Fruit fly (Drosophila melanogaster): Measurements from ENCODE around the gene Cyp304a1.

Cyp304a1 gene

dm6 chr3R:12980628-12981219, 17.1 kb downstream of the Cyp304a1 start, which contains the start of gene Paip2 (continued):
- TF ChIP-seq Gug (GFP tag; IDR thresholded peaks at IDR 0.05), result no peak
- TF ChIP-seq trh (GFP tag; optimal IDR thresholded peaks at IDR 0.05), result no peak
- peak in 1 of 2 experiments; percentile 84 for TF ChIP-seq Pdp1 (GFP tag; optimal IDR thresholded peaks at IDR 0.05)
- TF ChIP-seq Myb (GFP tag; optimal IDR thresholded peaks at IDR 0.05), result peak; percentile 63
- TF ChIP-seq wek (GFP tag; optimal IDR thresholded peaks at IDR 0.05), result no peak
- no peak; the same call in 1 of the 2 replicates for TF ChIP-seq MBD-R2 (GFP tag; IDR thresholded peaks at IDR 0.05)
- TF ChIP-seq CG2889 (GFP tag; IDR thresholded peaks at IDR 0.05), result no peak
- peak; percentile 98 for TF ChIP-seq vnd (GFP tag; IDR thresholded peaks at IDR 0.05; ENCODE audit: partially characterized antibody)
- TF ChIP-seq bab2 (GFP tag; optimal IDR thresholded peaks at IDR 0.05), result no peak
- TF ChIP-seq NfI (GFP tag; optimal IDR thresholded peaks at IDR 0.05), result peak; percentile 5
- peak; percentile 24 for TF ChIP-seq CG12769 (tag; optimal IDR thresholded peaks at IDR 0.05)
- no peak for TF ChIP-seq onecut (GFP tag; IDR thresholded peaks at IDR 0.05)
- no peak for TF ChIP-seq Dfd (GFP tag; optimal IDR thresholded peaks at IDR 0.05)
- no peak for TF ChIP-seq CG13775 (GFP tag; optimal IDR thresholded peaks at IDR 0.05)
- TF ChIP-seq abd-A (tag; optimal IDR thresholded peaks at IDR 0.05), result peak; percentile 85
- TF ChIP-seq Neu2 (GFP tag; optimal IDR thresholded peaks at IDR 0.05; ENCODE audit: borderline replicate concordance), result no peak
- TF ChIP-seq CG32767 (GFP tag; IDR thresholded peaks at IDR 0.05), result no peak
- no peak for TF ChIP-seq HLH3B (GFP tag; IDR thresholded peaks at IDR 0.05)
- TF ChIP-seq CG18262 (tag; optimal IDR thresholded peaks at IDR 0.05), result peak; percentile 2
- TF ChIP-seq pnt (GFP tag; optimal IDR thresholded peaks at IDR 0.05), result no peak
- no peak for TF ChIP-seq Ssrp (tag; optimal IDR thresholded peaks at IDR 0.05)
- no peak for TF ChIP-seq CG7928 (GFP tag; optimal IDR thresholded peaks at IDR 0.05)
- peak; percentile 6 for TF ChIP-seq CG2120 (GFP tag; optimal IDR thresholded peaks at IDR 0.05)
- TF ChIP-seq shn (GFP tag; optimal IDR thresholded peaks at IDR 0.05), result no peak
- peak; percentile 4 for TF ChIP-seq CG3995 (GFP tag; optimal IDR thresholded peaks at IDR 0.05)
- TF ChIP-seq ase (GFP tag; IDR thresholded peaks at IDR 0.05), result no peak
- TF ChIP-seq CHES-1-like (GFP tag; optimal IDR thresholded peaks at IDR 0.05), result no peak
- TF ChIP-seq sd (tag; optimal IDR thresholded peaks at IDR 0.05), result peak; percentile 71
- no peak for TF ChIP-seq vfl (GFP tag; optimal IDR thresholded peaks at IDR 0.05)
- TF ChIP-seq CG9876 (GFP tag; optimal IDR thresholded peaks at IDR 0.05), result no peak
- TF ChIP-seq Sry-δ (GFP tag; optimal IDR thresholded peaks at IDR 0.05), result peak; percentile 96
- no peak for TF ChIP-seq yki (optimal IDR thresholded peaks at IDR 0.05)
- TF ChIP-seq CG18011 (GFP tag; optimal IDR thresholded peaks at IDR 0.05), result peak; percentile 88
- TF ChIP-seq tap (tag; optimal IDR thresholded peaks at IDR 0.05), result no peak
- TF ChIP-seq unc-4 (GFP tag; IDR thresholded peaks at IDR 0.05; ENCODE audit: partially characterized antibody), result peak; percentile 98
- TF ChIP-seq Antp (GFP tag; optimal IDR thresholded peaks at IDR 0.05), result no peak
- no peak for TF ChIP-seq Lpt (GFP tag; optimal IDR thresholded peaks at IDR 0.05)
- TF ChIP-seq pho (GFP tag; optimal IDR thresholded peaks at IDR 0.05), result peak; percentile 8
- no peak for TF ChIP-seq disco-r (GFP tag; optimal IDR thresholded peaks at IDR 0.05)
- peak; percentile 53 for TF ChIP-seq gfzf (GFP tag; optimal IDR thresholded peaks at IDR 0.05)
- TF ChIP-seq E2f2 (GFP tag; IDR thresholded peaks at IDR 0.05), result peak; percentile 95
- no peak for TF ChIP-seq Sox102F (GFP tag; optimal IDR thresholded peaks at IDR 0.05)
- no peak for TF ChIP-seq CG30403 (GFP tag; optimal IDR thresholded peaks at IDR 0.05)
- TF ChIP-seq CG4707 (GFP tag; optimal IDR thresholded peaks at IDR 0.05), result no peak
- TF ChIP-seq CG12155 (GFP tag; optimal IDR thresholded peaks at IDR 0.05), result peak; percentile 9
- TF ChIP-seq ATbp (GFP tag; optimal IDR thresholded peaks at IDR 0.05), result no peak
- no peak for TF ChIP-seq mam (GFP tag; optimal IDR thresholded peaks at IDR 0.05)
- no peak for TF ChIP-seq CG13123 (GFP tag; optimal IDR thresholded peaks at IDR 0.05)
- TF ChIP-seq ash1 (GFP tag; optimal IDR thresholded peaks at IDR 0.05), result no peak
- no peak for TF ChIP-seq CG6765 (GFP tag; optimal IDR thresholded peaks at IDR 0.05)
- TF ChIP-seq Oaz (GFP tag; IDR thresholded peaks at IDR 0.05), result no peak
- TF ChIP-seq ind (GFP tag; optimal IDR thresholded peaks at IDR 0.05), result no peak
